Worm (Caenorhabditis elegans) whole organism, L2 larva: ENCODE data around the gene K09E9.7.

Source experiments
- C34F6.9 ChIP-seq: fragments of 150-350 bp; optimal IDR thresholded peaks from 2 replicates; lab custom pipeline; 2014; ENCODE audit warnings: missing biosample characterization, missing genetic modification characterization
- F13H6.1 ChIP-seq: sonication (generic microtip); optimal IDR thresholded peaks from 2 replicates; lab custom pipeline; 2016; ENCODE audit warnings: missing genetic modification characterization, missing compliant biosample characterization
- Y55F3AM.14 ChIP-seq: fragments of 200-800 bp; sonication (Bioruptor generic); optimal IDR thresholded peaks from 2 replicates; lab custom pipeline; 2018; ENCODE audit warnings: mild to moderate bottlenecking, missing genetic modification characterization, missing compliant biosample characterization
- ZK546.5 ChIP-seq: sonication (generic microtip); optimal IDR thresholded peaks from 2 replicates; lab custom pipeline; 2017; ENCODE audit warnings: missing biosample characterization, missing genetic modification characterization
- alr-1 ChIP-seq: fragments of 150-350 bp; optimal IDR thresholded peaks from 2 replicates; lab custom pipeline; 2014; ENCODE audit warnings: missing biosample characterization, missing genetic modification characterization
- aly-2 ChIP-seq: fragments of 150-350 bp; optimal IDR thresholded peaks from 2 replicates; lab custom pipeline; 2014; ENCODE audit warnings: missing biosample characterization, missing genetic modification characterization
- ceh-16 ChIP-seq: fragments of 150-350 bp; optimal IDR thresholded peaks from 2 replicates; lab custom pipeline; 2014; ENCODE audit warnings: missing biosample characterization, missing genetic modification characterization
- ceh-82 ChIP-seq: fragments of 150-350 bp; optimal IDR thresholded peaks from 2 replicates; lab custom pipeline; 2014; ENCODE audit warnings: missing biosample characterization, missing genetic modification characterization
- dmd-4 ChIP-seq: sonication (generic microtip); optimal IDR thresholded peaks from 2 replicates; lab custom pipeline; 2017; ENCODE audit warnings: missing biosample characterization, missing genetic modification characterization
- egl-27 ChIP-seq: sonication (generic microtip); optimal IDR thresholded peaks from 3 replicates; lab custom pipeline; 2017; ENCODE audit warnings: missing biosample characterization, missing genetic modification reagents, missing genetic modification characterization
- elt-1 ChIP-seq: fragments of 150-350 bp; optimal IDR thresholded peaks from 2 replicates; lab custom pipeline; 2014; ENCODE audit warnings: missing biosample characterization, missing genetic modification characterization
- elt-3 ChIP-seq: sonication (generic microtip); optimal IDR thresholded peaks from 2 replicates; lab custom pipeline; 2017; ENCODE audit warnings: missing biosample characterization, missing genetic modification characterization
- gmeb-1 ChIP-seq: fragments of 150-350 bp; optimal IDR thresholded peaks from 2 replicates; lab custom pipeline; 2014; ENCODE audit warnings: missing biosample characterization, missing genetic modification characterization
- lin-11 ChIP-seq: fragments of 150-350 bp; sonication (generic microtip); optimal IDR thresholded peaks from 2 replicates; lab custom pipeline; 2014; ENCODE audit warnings: missing biosample characterization, missing genetic modification characterization, inconsistent platforms, mixed read lengths
- lin-13 ChIP-seq: fragments of 150-350 bp; optimal IDR thresholded peaks from 2 replicates; lab custom pipeline; 2014; ENCODE audit warnings: missing biosample characterization, missing genetic modification reagents, missing genetic modification characterization
- lsy-2 ChIP-seq, 2 experiments: fragments of 150-350 bp in 1 of 2; sonication (generic microtip) in 1 of 2; optimal IDR thresholded peaks; 2 replicates each; lab custom pipeline; 2014 to 2017; ENCODE audit warnings: missing biosample characterization in 2 of 2, missing genetic modification characterization in 2 of 2
- mab-5 ChIP-seq: fragments of 150-350 bp; optimal IDR thresholded peaks from 2 replicates; lab custom pipeline; 2014; ENCODE audit warnings: missing biosample characterization, missing genetic modification characterization
- mdl-1 ChIP-seq, 2 experiments: fragments of 150-350 bp in 1 of 2; sonication (generic microtip) in 1 of 2; optimal IDR thresholded peaks; 2 replicates each; lab custom pipeline; 2017; ENCODE audit warnings: missing biosample characterization in 2 of 2, missing genetic modification characterization in 2 of 2
- nhr-10 ChIP-seq: sonication (generic microtip); optimal IDR thresholded peaks from 2 replicates; lab custom pipeline; 2017; ENCODE audit warnings: missing biosample characterization, missing genetic modification characterization
- nhr-11 ChIP-seq: fragments of 150-350 bp; optimal IDR thresholded peaks from 2 replicates; lab custom pipeline; 2014; ENCODE audit warnings: missing biosample characterization, missing genetic modification characterization
- nhr-129 ChIP-seq: fragments of 150-350 bp; optimal IDR thresholded peaks from 2 replicates; lab custom pipeline; 2014; ENCODE audit warnings: missing biosample characterization, missing genetic modification characterization
- nhr-23 ChIP-seq: fragments of 150-350 bp; optimal IDR thresholded peaks from 2 replicates; lab custom pipeline; 2014; ENCODE audit warnings: missing biosample characterization, missing genetic modification reagents, missing genetic modification characterization
- nhr-237 ChIP-seq: fragments of 150-350 bp; optimal IDR thresholded peaks from 2 replicates; lab custom pipeline; 2014; ENCODE audit warnings: missing biosample characterization, missing genetic modification characterization
- nhr-25 ChIP-seq: fragments of 150-350 bp; sonication (generic microtip); optimal IDR thresholded peaks from 3 replicates; lab custom pipeline; 2014; ENCODE audit warnings: missing biosample characterization, missing genetic modification characterization
- nhr-6 ChIP-seq: fragments of 150-350 bp; optimal IDR thresholded peaks from 2 replicates; lab custom pipeline; 2014; ENCODE audit warnings: missing biosample characterization, missing genetic modification characterization
- nhr-77 ChIP-seq: fragments of 150-350 bp; optimal IDR thresholded peaks from 2 replicates; lab custom pipeline; 2014; ENCODE audit warnings: missing biosample characterization, missing genetic modification characterization
- sem-4 ChIP-seq: fragments of 150-350 bp; optimal IDR thresholded peaks from 2 replicates; lab custom pipeline; 2014; ENCODE audit warnings: missing biosample characterization, missing genetic modification reagents, missing genetic modification characterization
- sma-3 ChIP-seq: sonication (generic microtip); optimal IDR thresholded peaks from 2 replicates; lab custom pipeline; 2016; ENCODE audit warnings: missing genetic modification reagents, missing genetic modification characterization, missing compliant biosample characterization
- sma-9 ChIP-seq, 2 experiments: fragments of 150-350 bp in 1 of 2; sonication (generic microtip) in 1 of 2; optimal IDR thresholded peaks; 2 replicates each; lab custom pipeline; 2014 to 2016; ENCODE audit warnings: missing genetic modification characterization in 2 of 2, mild to moderate bottlenecking in 1 of 2, missing biosample characterization in 1 of 2, missing compliant biosample characterization in 1 of 2, missing genetic modification reagents in 1 of 2, moderate library complexity in 1 of 2
- snpc-4 ChIP-seq: fragments of 150-350 bp; optimal IDR thresholded peaks from 2 replicates; lab custom pipeline; 2014; ENCODE audit warnings: missing biosample characterization, missing genetic modification characterization
- unc-39 ChIP-seq: fragments of 150-350 bp; optimal IDR thresholded peaks from 2 replicates; lab custom pipeline; 2014; ENCODE audit warnings: missing biosample characterization, missing genetic modification characterization
- unc-55 ChIP-seq: fragments of 150-350 bp; sonication (generic microtip); optimal IDR thresholded peaks from 3 replicates; lab custom pipeline; 2014; ENCODE audit warnings: missing biosample characterization, missing genetic modification reagents, missing genetic modification characterization
- zag-1 ChIP-seq: fragments of 150-350 bp; optimal IDR thresholded peaks from 2 replicates; lab custom pipeline; 2014; ENCODE audit warnings: missing biosample characterization, missing genetic modification characterization
- ztf-11 ChIP-seq: sonication (generic microtip); optimal IDR thresholded peaks from 2 replicates; lab custom pipeline; 2017; ENCODE audit warnings: missing biosample characterization, missing genetic modification characterization
- ztf-4 ChIP-seq: fragments of 150-350 bp; optimal IDR thresholded peaks from 2 replicates; lab custom pipeline; 2014; ENCODE audit warnings: missing biosample characterization, missing genetic modification characterization

K09E9.7 gene

DNA sequence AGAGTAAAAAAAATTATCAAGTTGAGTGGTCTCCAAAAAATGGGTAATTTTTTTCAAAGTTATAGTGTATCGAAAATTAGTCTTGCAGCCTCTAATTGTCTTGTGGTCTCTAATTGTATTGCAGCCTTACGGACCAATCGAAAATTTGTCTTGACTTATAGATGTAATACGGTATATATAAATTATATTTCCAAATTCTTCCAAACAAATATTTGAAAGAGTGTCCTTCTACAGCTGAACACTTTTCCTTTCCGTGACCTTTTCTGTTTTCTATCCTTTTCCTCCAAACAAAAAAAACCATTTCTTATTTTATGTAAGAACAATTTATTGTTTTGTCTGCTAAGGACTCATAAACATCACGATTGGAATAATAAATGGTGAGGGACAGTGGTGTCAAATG, at the start of gene K09E9.7:
TSS of gene K09E9.7 (plus strand) at position 301 of the 400 bp plus-strand sequence.
- TF ChIP-seq ztf-11 (tag; lab: Kevin White, UChicago) (no peak), F13H6.1 (tag; lab: Kevin White, UChicago) (no peak), zag-1 (tag; lab: Kevin White, UChicago) (no peak), nhr-23 (tag; lab: Kevin White, UChicago) (no peak), ceh-82 (tag; lab: Kevin White, UChicago) (no peak), C34F6.9 (no peak), ceh-16 (tag; lab: Kevin White, UChicago) (no peak), alr-1 (tag; lab: Kevin White, UChicago) (no peak), elt-3 (no peak), lsy-2 (tag; optimal IDR thresholded peaks at IDR 0.05; lab: Kevin White, UChicago) (no peak), Y55F3AM.14 (GFP tag; lab: Kevin White, UChicago) (no peak), snpc-4 (tag; lab: Kevin White, UChicago) (no peak), nhr-6 (no peak), mdl-1 (tag; optimal IDR thresholded peaks at IDR 0.05; lab: Kevin White, UChicago) (no peak), unc-39 (tag; lab: Kevin White, UChicago) (no peak), nhr-237 (tag; lab: Kevin White, UChicago) (no peak), nhr-129 (tag; lab: Kevin White, UChicago) (no peak), lin-13 (GFP tag; lab: Kevin White, UChicago) (no peak)

DNA sequence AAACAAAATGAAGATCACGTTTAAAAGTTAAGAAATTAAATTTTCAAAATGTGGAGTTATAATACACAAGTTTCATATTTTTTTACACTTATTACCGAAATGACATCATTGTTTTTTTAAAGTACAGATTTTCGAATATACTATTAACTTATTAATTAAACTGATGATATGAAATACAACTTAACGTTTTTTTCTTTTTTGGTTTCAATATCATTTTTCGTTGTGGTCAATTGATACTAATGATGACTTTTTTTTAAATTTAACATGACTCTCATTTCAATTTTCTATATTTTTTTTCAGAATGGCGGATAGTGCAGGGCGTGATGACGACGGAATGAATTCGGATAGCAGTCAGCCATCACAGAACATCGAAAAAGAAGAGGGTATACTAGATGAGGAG, 49.6 kb upstream of the K09E9.7 start, which contains the start of gene usp-33:
TSS of gene usp-33 (plus strand) at position 301 of the 400 bp plus-strand sequence.
- TF ChIP-seq snpc-4 (tag; lab: Kevin White, UChicago) (no peak), nhr-25 (tag; lab: Kevin White, UChicago) (no peak)
- TF ChIP-seq, all 48 proteins: peak for 0

DNA sequence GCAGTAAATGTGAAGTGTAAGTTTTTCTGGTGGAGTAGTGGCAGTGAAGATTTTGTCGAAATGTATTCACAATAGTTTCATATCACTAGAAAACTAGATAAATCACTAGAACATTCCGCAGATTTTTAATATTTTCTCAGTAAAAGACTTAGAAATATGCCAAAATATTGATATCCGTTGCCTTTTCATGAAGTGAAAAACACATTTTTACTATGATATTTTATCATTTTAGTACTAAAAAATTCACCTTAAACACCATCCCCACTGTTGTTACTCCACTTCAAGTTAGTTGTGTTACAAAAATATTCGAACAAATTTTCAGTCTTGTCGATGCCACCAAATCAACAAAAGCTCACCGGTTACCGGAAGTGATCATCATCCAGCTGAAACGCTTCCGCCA, 47.3 kb upstream of the K09E9.7 start:
- TF ChIP-seq snpc-4 (tag; lab: Kevin White, UChicago) (no peak), lin-11 (tag; lab: Kevin White, UChicago) (no peak), nhr-10 (tag; lab: Kevin White, UChicago) (no peak), unc-55 (GFP tag; lab: Kevin White, UChicago) (no peak), ZK546.5 (tag; lab: Kevin White, UChicago) (no peak), nhr-129 (tag; lab: Kevin White, UChicago) (no peak), mab-5 (tag; lab: Kevin White, UChicago) (no peak), mdl-1 (tag; optimal IDR thresholded peaks at IDR 0.05; lab: Kevin White, UChicago) (no peak), ceh-16 (tag; lab: Kevin White, UChicago) (no peak), nhr-237 (tag; lab: Kevin White, UChicago) (no peak), nhr-77 (tag; lab: Kevin White, UChicago) (no peak), sma-3 (no peak)
- TF ChIP-seq, all 48 proteins: peak for 0

DNA sequence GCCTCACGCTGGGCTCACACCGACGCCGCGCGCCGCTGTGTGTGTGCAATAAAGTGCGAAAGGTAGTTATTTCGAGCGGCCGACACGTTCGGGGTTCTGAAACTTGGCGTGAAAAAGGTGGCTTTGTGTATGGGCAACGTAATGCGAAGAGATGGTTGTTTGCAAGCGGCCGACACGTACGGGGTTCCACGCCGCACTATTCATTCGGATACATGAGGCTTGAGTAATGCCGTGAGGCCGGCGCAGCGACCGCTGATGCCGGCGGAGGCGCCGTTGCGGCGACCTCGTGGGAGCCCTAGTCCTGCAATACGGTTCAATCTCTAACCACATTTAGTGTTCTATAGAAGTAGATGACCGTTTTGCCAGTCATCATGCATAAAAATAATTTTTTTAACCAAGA, 46.7 kb upstream of the K09E9.7 start:
- TF ChIP-seq egl-27 (tag; lab: Kevin White, UChicago), result no peak
- TF ChIP-seq gmeb-1, result no peak
- TF ChIP-seq ceh-16 (tag; lab: Kevin White, UChicago), result no peak
- no peak for TF ChIP-seq nhr-25 (tag; lab: Kevin White, UChicago)
- no peak for TF ChIP-seq aly-2
- no peak for TF ChIP-seq nhr-11 (tag; lab: Kevin White, UChicago)
- TF ChIP-seq ZK546.5 (tag; lab: Kevin White, UChicago), result no peak
- TF ChIP-seq mdl-1 (tag; optimal IDR thresholded peaks at IDR 0.05; lab: Kevin White, UChicago), result no peak
- no peak for TF ChIP-seq sma-3
- no peak for TF ChIP-seq C34F6.9
- TF ChIP-seq sem-4, result no peak
- TF ChIP-seq unc-55 (GFP tag; lab: Kevin White, UChicago), result no peak
- TF ChIP-seq elt-1 (tag; lab: Kevin White, UChicago), result no peak
- TF ChIP-seq ztf-4, result no peak
- TF ChIP-seq dmd-4 (tag; lab: Kevin White, UChicago), result no peak
- no peak for TF ChIP-seq lin-11 (tag; lab: Kevin White, UChicago)
- no peak for TF ChIP-seq zag-1 (tag; lab: Kevin White, UChicago)
- TF ChIP-seq nhr-6, result no peak
- TF ChIP-seq sma-9 (GFP tag; optimal IDR thresholded peaks at IDR 0.05; lab: Kevin White, UChicago), result no peak
- TF ChIP-seq sma-9 (tag; optimal IDR thresholded peaks at IDR 0.05; lab: Kevin White, UChicago), result no peak
- TF ChIP-seq nhr-77 (tag; lab: Kevin White, UChicago), result no peak
